Fruit fly (Drosophila melanogaster) whole organism: Measurements from ENCODE around the gene capt.

Experiments used
- CG8478 ChIP-seq: fragments of >200 bp; optimal IDR thresholded peaks from 2 replicates; lab custom pipeline; 2018; ENCODE audit warnings: inconsistent platforms
- Dll ChIP-seq: fragments of >200 bp; optimal IDR thresholded peaks from 2 replicates; lab custom pipeline; 2017
- EcR ChIP-seq, 2 experiments: fragments of >200 bp; optimal IDR thresholded peaks; 2 replicates each; lab custom pipeline; 2017; ENCODE audit warnings: missing biosample characterization in 2 of 2, missing genetic modification characterization in 2 of 2, missing genetic modification reagents in 2 of 2
- pan ChIP-seq: fragments of >200 bp; optimal IDR thresholded peaks from 2 replicates; lab custom pipeline; 2017
- psq ChIP-seq: fragments of >200 bp; optimal IDR thresholded peaks from 2 replicates; lab custom pipeline; 2017
- usp ChIP-seq: fragments of >200 bp; optimal IDR thresholded peaks from 2 replicates; lab custom pipeline; 2017; ENCODE audit warnings: missing biosample characterization, missing genetic modification characterization, mixed read lengths

DNA sequence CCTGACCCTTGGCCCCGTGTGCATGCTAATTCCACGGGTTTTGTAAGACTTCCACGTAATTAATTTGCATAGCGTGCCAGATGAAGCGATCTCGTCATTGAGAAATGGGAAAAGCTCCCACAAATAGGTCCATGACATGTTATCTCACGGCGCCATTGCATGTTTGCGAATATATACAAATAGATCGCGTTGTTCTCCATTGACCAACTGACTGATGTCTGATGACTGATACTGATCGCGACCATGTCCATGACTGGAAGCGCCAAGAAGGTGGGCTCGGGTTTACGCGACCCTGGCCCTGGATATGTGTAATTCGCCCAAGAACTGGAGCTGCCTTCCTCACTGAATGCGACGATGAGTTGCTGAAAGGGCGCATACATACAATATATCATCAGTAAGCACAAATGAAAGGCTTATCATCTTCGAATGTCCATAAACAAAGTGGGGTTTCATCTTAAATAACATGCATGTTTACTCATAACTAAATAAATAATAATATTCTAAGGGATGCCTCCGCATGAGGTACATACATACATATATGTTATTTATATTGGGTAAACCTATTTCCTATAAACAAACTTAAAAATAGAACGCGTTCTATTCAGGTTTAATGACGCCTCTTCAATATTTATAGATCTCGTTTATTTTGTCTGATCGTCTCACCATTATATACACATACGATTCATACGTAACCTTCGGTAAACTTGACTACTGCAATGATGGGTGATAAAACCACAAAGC lies 34.8 kb downstream of the capt start:
- TF ChIP-seq pan (no peak), psq (lab: Kevin White, UChicago) (no peak), Dll (lab: Kevin White, UChicago) (no peak), CG8478 (lab: Kevin White, UChicago) (no peak), EcR (GFP tag; optimal IDR thresholded peaks at IDR 0.05; lab: Kevin White, UChicago) (no peak), usp (GFP tag; lab: Kevin White, UChicago) (no peak)
